Fruit fly (Drosophila melanogaster) ovary, adult (tissue): ENCODE data around the gene CG31804.

ENCODE experiments used
- CG17801 ChIP-seq: fragments of 200-800 bp; optimal IDR thresholded peaks from 2 replicates; lab custom pipeline; 2019; ENCODE audit warnings: missing biosample characterization, mild to moderate bottlenecking, missing genetic modification characterization, moderate library complexity; ENCODE audit not compliant: partially characterized antibody

The CG31804 gene

dm6 chr2L:17363196-17363595, at the start of gene CG31804:
Gene CG31804 (plus strand): TSS chr2L:17363496.
- no peak for TF ChIP-seq CG17801 (GFP tag; lab: Kevin White, UChicago)

- TF ChIP-seq CG17801 (GFP tag; lab: Kevin White, UChicago) = no peak
Observed at dm6 chr2L:17320612-17321011, 42.7 kb upstream of the CG31804 start, which contains the start of gene CG45691. Gene CG45691 (minus strand): TSS chr2L:17320712.

DNA sequence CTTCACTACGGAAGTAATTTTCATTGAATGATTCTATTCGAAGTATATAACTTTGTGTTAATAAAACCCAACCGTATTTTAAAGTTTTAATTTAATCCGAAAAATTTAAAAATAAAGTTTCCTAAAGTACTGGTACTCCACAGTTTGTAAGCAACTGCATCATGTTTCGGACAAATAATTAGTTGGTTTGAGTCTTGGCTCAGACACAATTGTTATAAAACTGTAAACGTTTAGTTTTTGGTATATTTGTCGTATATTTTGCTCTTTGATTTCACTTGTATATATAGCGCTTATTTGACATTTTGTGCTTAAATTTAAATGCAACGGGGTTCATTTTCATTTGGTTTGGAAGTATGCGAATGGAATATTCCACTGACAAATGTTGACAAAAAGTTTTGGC, 5.2 kb downstream of the CG31804 start:
- no peak for TF ChIP-seq CG17801 (GFP tag; lab: Kevin White, UChicago)

- no peak for TF ChIP-seq CG17801 (GFP tag; lab: Kevin White, UChicago)
Observed at dm6 chr2L:17374832-17375231, 11.5 kb downstream of the CG31804 start.

- no peak for TF ChIP-seq CG17801 (GFP tag; lab: Kevin White, UChicago)
Observed at dm6 chr2L:17375955-17376659, 12.8 kb downstream of the CG31804 start.

DNA sequence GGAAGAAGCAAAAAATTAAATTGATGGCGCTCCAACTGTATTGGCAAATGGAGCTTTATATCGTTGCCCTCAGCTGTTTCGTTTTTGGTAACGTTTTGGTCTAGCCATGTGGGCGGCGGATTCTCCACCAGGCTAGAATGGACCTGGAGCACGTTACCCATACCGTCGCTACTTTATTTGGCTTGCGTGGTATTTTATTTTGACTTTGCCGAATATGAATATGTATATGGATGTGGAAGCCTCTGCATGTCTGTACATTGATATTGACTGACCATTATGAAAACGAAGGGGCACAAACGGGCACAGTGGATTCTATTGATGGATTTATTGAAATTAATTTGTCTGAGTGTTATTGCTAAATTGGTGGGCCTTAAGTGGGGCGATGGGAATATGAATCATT, 14.5 kb downstream of the CG31804 start:
- no peak for TF ChIP-seq CG17801 (GFP tag; lab: Kevin White, UChicago)

dm6 chr2L:17378767-17379301, 15.5 kb downstream of the CG31804 start:
- peak; percentile 92 for TF ChIP-seq CG17801 (GFP tag; lab: Kevin White, UChicago)

DNA sequence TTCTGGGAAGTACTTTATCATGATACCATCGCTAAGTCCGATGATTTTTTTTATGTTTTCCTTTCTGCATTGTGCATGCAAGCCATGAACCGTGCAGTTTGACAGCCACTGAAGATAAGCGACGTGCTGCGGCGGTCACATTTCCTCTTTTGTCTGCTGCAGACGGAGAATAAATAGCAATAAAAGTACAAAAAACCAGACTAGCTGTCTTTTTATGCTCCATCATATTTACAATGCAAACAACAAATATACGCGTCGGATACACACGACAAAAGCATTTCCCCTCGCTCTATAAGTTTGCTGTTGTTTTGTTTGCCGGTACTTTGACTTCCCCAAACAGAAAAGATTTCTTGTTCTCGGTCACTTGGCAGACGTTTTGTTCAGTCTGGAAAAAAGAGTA, 16.5 kb downstream of the CG31804 start:
- no peak for TF ChIP-seq CG17801 (GFP tag; lab: Kevin White, UChicago)

DNA sequence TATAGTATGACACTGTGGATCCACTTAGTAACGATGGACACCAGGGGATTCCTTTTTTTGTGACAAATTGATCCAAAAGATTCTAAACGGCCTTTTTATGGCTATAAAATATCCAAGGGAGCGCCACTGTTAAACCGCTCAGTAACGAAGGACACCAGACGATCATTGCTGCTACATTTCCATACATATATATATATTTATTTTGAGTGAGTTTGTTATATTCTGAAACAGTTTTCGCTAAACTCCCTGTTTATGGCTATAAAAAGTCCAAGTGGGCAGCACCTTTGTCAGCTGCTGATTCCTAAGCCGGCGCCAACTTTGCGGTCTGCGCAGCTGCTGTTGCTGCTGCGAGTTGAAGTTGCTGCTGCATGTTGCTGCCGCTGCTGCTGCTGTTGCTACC, 17.2 kb downstream of the CG31804 start:
- TF ChIP-seq CG17801 (GFP tag; lab: Kevin White, UChicago) = no peak

DNA sequence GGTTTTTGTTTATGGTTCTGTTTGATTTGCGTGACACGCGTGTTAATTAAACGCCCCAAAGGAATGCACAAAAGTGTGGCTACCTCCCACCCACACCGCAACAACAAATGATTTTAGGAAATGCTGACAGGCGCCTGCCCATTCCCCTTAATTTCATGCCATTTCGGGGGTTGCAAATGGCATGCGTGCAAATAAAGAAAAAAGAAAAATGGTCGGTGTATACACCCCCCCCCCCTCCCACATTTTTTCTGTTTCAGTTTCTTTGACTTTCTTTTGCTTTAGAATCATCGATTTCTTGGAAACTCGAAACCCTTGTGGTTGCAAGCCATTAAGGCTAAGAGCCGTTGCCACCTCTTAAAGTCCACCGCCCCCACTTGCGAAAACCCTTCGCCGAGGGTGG, 17.8 kb downstream of the CG31804 start:
- TF ChIP-seq CG17801 (GFP tag; lab: Kevin White, UChicago) = no peak

DNA sequence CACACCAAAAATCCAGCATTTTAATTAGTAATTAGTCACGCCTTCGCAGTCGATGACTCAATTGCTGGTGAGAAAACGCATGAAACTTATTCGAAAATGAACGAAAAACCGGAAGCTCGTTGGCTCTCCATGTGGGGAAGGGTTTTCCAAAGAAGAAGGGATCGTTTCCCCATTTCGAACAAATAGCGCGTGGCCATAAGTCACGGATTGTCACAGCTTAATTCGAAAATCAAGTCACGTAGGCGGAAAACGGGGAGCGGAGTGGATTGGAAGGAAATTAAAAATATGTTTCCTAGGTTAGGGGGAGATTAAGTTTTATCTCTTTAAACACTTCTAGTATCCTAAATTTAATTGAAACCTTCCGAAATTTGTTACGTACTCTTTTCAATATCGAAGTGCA, 18.3 kb downstream of the CG31804 start:
- no peak for TF ChIP-seq CG17801 (GFP tag; lab: Kevin White, UChicago)

DNA sequence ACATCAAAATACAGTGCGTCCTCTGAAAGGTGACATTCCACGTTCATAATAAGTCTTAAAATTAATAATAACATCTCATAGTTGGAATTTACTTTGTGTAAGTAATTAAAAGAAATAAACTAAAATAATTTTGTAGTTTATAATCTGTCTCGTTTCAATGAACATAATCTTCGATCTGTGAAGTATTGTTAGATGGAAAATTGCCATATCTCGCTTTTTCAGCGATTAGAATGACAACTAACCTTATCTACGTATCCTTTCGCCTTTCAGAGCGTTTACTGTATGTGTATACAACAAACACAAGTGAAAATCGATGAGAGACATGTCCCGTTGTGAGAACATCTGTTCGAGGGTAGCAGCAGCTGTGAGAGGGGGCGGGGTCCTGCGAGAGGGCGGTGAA, 19.0 kb downstream of the CG31804 start:
- TF ChIP-seq CG17801 (GFP tag; lab: Kevin White, UChicago) = no peak

dm6 chr2L:17382783-17383182, 19.5 kb downstream of the CG31804 start:
- no peak for TF ChIP-seq CG17801 (GFP tag; lab: Kevin White, UChicago)

dm6 chr2L:17383588-17384308, 20.5 kb downstream of the CG31804 start, which contains the start of gene Lrch:
Gene Lrch (minus strand): TSS chr2L:17384115.
- TF ChIP-seq CG17801 (GFP tag; lab: Kevin White, UChicago) = no peak

DNA sequence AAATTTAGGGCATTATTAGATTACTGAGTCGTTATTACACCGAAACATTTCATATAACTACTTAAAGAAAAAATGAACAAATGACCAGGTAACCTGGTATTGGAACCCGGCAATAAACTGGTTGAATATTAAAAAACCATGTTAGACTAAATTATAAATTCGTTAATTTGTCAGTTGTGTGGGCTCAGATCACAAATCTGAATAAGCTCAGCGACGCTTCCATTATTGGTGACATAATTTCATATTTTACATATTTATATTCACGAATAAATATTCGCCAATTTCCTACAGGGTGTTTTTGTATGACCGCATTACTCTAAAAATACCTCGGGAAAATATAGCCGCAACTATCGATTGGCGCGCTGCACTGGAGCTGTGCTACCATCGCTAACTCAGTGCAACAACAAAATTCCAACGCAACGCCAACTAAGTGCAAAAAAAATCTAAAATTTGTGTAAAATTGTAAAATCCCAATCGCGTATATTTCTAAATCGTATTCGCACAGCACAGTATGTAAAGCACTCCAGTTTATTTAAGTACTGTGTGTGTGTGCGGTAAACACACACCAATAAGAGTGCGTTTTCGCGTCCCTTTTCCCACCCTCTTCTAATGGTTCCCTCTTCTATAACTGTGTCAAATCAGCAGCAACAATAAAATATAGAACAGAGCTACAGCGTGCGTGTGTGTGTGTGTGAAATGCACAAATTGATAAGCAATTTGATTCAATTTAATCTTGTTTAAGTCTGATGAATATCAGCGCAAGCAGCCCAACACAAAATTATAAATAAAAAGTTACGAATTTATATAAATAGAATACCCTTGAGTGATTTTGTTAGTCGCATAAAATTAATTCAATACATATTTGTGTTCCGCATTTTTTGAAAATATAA, 21.3 kb downstream of the CG31804 start, which contains the start of gene CLIP-190:
TSS of gene CLIP-190 (plus strand) at position 370 of the 890 bp plus-strand sequence.
- TF ChIP-seq CG17801 (GFP tag; lab: Kevin White, UChicago) = no peak
